Fruit fly (Drosophila melanogaster) whole organism, embryonic: ENCODE results near the gene RpS28b.

Experiments
- Bteb2 ChIP-seq: fragments of 200-800 bp; sonication (Bioruptor generic); optimal IDR thresholded peaks from 2 replicates; lab custom pipeline; 2016; ENCODE audit warnings: missing biosample characterization, missing genetic modification characterization
- CG10147 ChIP-seq: fragments of 200-800 bp; sonication (Bioruptor generic); optimal IDR thresholded peaks from 2 replicates; lab custom pipeline; 2019; ENCODE audit warnings: missing biosample characterization, mild to moderate bottlenecking, missing genetic modification characterization, moderate library complexity
- CG10366 ChIP-seq: fragments of 200-800 bp; sonication (Bioruptor generic); IDR thresholded peaks from 2 replicates; pipeline ENCODE4 v1.3.6; 2022; ENCODE audit warnings: missing biosample characterization, missing genetic modification characterization
- CG12219 ChIP-seq: fragments of 200-800 bp; sonication (Bioruptor generic); optimal IDR thresholded peaks from 3 replicates; lab custom pipeline; 2018; ENCODE audit warnings: missing biosample characterization, mild to moderate bottlenecking, missing genetic modification characterization
- CG12942 ChIP-seq: fragments of 200-800 bp; sonication (Bioruptor generic); optimal IDR thresholded peaks from 3 replicates; lab custom pipeline; 2016; ENCODE audit warnings: missing biosample characterization, missing genetic modification characterization
- CG15696 ChIP-seq: fragments of 200-800 bp; sonication (Bioruptor generic); optimal IDR thresholded peaks from 2 replicates; lab custom pipeline; 2019; ENCODE audit warnings: missing biosample characterization, mild to moderate bottlenecking, missing genetic modification characterization, moderate library complexity
- CG16779 ChIP-seq: fragments of 200-800 bp; sonication (Bioruptor generic); IDR thresholded peaks from 2 replicates; pipeline ENCODE4 v1.3.6; 2022; ENCODE audit warnings: missing biosample characterization, missing genetic modification characterization
- CG17802 ChIP-seq: fragments of 200-800 bp; sonication (Bioruptor generic); optimal IDR thresholded peaks from 2 replicates; lab custom pipeline; 2018; ENCODE audit warnings: missing biosample characterization, mild to moderate bottlenecking, missing genetic modification characterization, moderate library complexity
- CG17912 ChIP-seq: fragments of 200-800 bp; sonication (Bioruptor generic); optimal IDR thresholded peaks from 2 replicates; lab custom pipeline; 2018; ENCODE audit warnings: missing biosample characterization, mild to moderate bottlenecking, missing genetic modification characterization
- CG2889 ChIP-seq: fragments of 200-800 bp; sonication (Bioruptor generic); IDR thresholded peaks from 3 replicates; pipeline ENCODE4 v1.3.6; 2022; ENCODE audit warnings: missing biosample characterization, missing genetic modification characterization
- CG32767 ChIP-seq: fragments of 200-800 bp; sonication (Bioruptor generic); IDR thresholded peaks from 2 replicates; pipeline ENCODE4 v1.3.6; 2022; ENCODE audit warnings: missing biosample characterization, missing genetic modification characterization
- CG34376 ChIP-seq: fragments of 200-800 bp; sonication (Bioruptor generic); optimal IDR thresholded peaks from 2 replicates; lab custom pipeline; 2018; ENCODE audit warnings: missing biosample characterization, mild to moderate bottlenecking, missing genetic modification characterization
- CG42726 ChIP-seq: fragments of 200-800 bp; sonication (Bioruptor generic); IDR thresholded peaks from 2 replicates; pipeline ENCODE4 v1.3.6; 2022; ENCODE audit warnings: missing biosample characterization, missing genetic modification characterization; ENCODE audit not compliant: partially characterized antibody
- CG4820 ChIP-seq: fragments of 200-800 bp; sonication (Bioruptor generic); optimal IDR thresholded peaks from 3 replicates; lab custom pipeline; 2016; ENCODE audit warnings: missing biosample characterization, missing genetic modification characterization
- CG7786 ChIP-seq: fragments of 200-800 bp; sonication (Bioruptor generic); optimal IDR thresholded peaks from 2 replicates; lab custom pipeline; 2016; ENCODE audit warnings: missing biosample characterization, missing genetic modification characterization
- CG8281 ChIP-seq: fragments of 200-800 bp; sonication (Bioruptor generic); optimal IDR thresholded peaks from 2 replicates; lab custom pipeline; 2018; ENCODE audit warnings: missing biosample characterization, mild to moderate bottlenecking, missing genetic modification characterization, moderate library complexity
- CG9817 ChIP-seq: fragments of 200-800 bp; sonication (Bioruptor generic); optimal IDR thresholded peaks from 2 replicates; lab custom pipeline; 2018; ENCODE audit warnings: missing biosample characterization, mild to moderate bottlenecking, missing genetic modification characterization, moderate library complexity
- CTCF ChIP-seq: fragments of 200-800 bp; sonication (Bioruptor generic); optimal IDR thresholded peaks from 2 replicates; lab custom pipeline; 2017; ENCODE audit warnings: missing biosample characterization, mild to moderate bottlenecking, missing genetic modification characterization, moderate library complexity
- D19B ChIP-seq: fragments of 200-800 bp; sonication (Bioruptor generic); optimal IDR thresholded peaks from 2 replicates; lab custom pipeline; 2017; ENCODE audit warnings: missing biosample characterization, mild to moderate bottlenecking, missing genetic modification characterization
- Dek ChIP-seq: fragments of 200-800 bp; sonication (Bioruptor generic); optimal IDR thresholded peaks from 3 replicates; lab custom pipeline; 2019; ENCODE audit warnings: missing biosample characterization, mild to moderate bottlenecking, missing genetic modification characterization, moderate library complexity
- Doc3 ChIP-seq: fragments of 200-800 bp; sonication (Bioruptor generic); IDR thresholded peaks from 3 replicates; pipeline ENCODE4 v1.3.6; 2022; ENCODE audit warnings: missing biosample characterization, missing genetic modification characterization; ENCODE audit not compliant: partially characterized antibody
- Dref ChIP-seq: fragments of 200-800 bp; sonication (Bioruptor generic); IDR thresholded peaks from 2 replicates; pipeline ENCODE4 v1.3.6; 2022; ENCODE audit warnings: missing biosample characterization, missing genetic modification characterization
- Gsc ChIP-seq: fragments of 200-800 bp; sonication (Bioruptor generic); IDR thresholded peaks from 2 replicates; pipeline ENCODE4 v1.3.6; 2022; ENCODE audit warnings: missing biosample characterization, missing genetic modification characterization
- HHEX ChIP-seq: fragments of 200-800 bp; sonication (Bioruptor generic); optimal IDR thresholded peaks from 3 replicates; lab custom pipeline; 2017; ENCODE audit warnings: missing biosample characterization, mild to moderate bottlenecking, missing genetic modification characterization, missing genetic modification reagents
- Hey ChIP-seq: fragments of 200-800 bp; sonication (Bioruptor generic); optimal IDR thresholded peaks from 3 replicates; lab custom pipeline; 2018; ENCODE audit warnings: missing biosample characterization, mild to moderate bottlenecking, missing genetic modification characterization
- Hmr ChIP-seq: fragments of 200-800 bp; sonication (Bioruptor generic); optimal IDR thresholded peaks from 3 replicates; lab custom pipeline; 2017; ENCODE audit warnings: mild to moderate bottlenecking, missing biosample characterization, missing genetic modification reagents, missing genetic modification characterization
- Mes4 ChIP-seq: fragments of 200-800 bp; sonication (Bioruptor generic); optimal IDR thresholded peaks from 2 replicates; lab custom pipeline; 2016; ENCODE audit warnings: missing biosample characterization, missing genetic modification characterization
- NC2β ChIP-seq: fragments of 200-800 bp; sonication (Bioruptor generic); optimal IDR thresholded peaks from 2 replicates; lab custom pipeline; 2016; ENCODE audit warnings: missing biosample characterization, missing genetic modification characterization
- Neu2 ChIP-seq: fragments of 200-800 bp; sonication (Bioruptor generic); optimal IDR thresholded peaks from 3 replicates; lab custom pipeline; 2016; ENCODE audit warnings: missing biosample characterization, missing genetic modification characterization, borderline replicate concordance
- Rfx ChIP-seq: fragments of 200-800 bp; sonication (Bioruptor generic); IDR thresholded peaks from 2 replicates; pipeline ENCODE4 v1.3.6; 2022; ENCODE audit warnings: missing biosample characterization, missing genetic modification characterization
- Sry-δ ChIP-seq: fragments of 200-800 bp; sonication (Bioruptor generic); optimal IDR thresholded peaks from 2 replicates; lab custom pipeline; 2016; ENCODE audit warnings: missing biosample characterization, missing genetic modification characterization
- Ssrp ChIP-seq: fragments of 200-800 bp; sonication (Bioruptor generic); optimal IDR thresholded peaks from 2 replicates; lab custom pipeline; 2018; ENCODE audit warnings: missing biosample characterization, mild to moderate bottlenecking, missing genetic modification characterization, moderate library complexity
- Stat92E ChIP-seq, 3 experiments: fragments of >200 bp in 2 of 3; fragments of 200-800 bp in 1 of 3; sonication (Bioruptor generic) in 1 of 3; optimal IDR thresholded peaks; 2 replicates each; lab custom pipeline; 2017 to 2019; ENCODE audit warnings: missing biosample characterization in 3 of 3, missing genetic modification characterization in 3 of 3, mild to moderate bottlenecking in 1 of 3, moderate library complexity in 1 of 3
- aop ChIP-seq: fragments of 200-800 bp; sonication (Bioruptor generic); IDR thresholded peaks from 2 replicates; pipeline ENCODE4 v1.3.6; 2022; ENCODE audit warnings: missing biosample characterization, missing genetic modification characterization
- ara ChIP-seq: fragments of 200-800 bp; sonication (Bioruptor generic); IDR thresholded peaks from 2 replicates; pipeline ENCODE4 v1.3.6; 2022; ENCODE audit warnings: missing biosample characterization, missing genetic modification characterization
- bigmax ChIP-seq: fragments of 200-800 bp; sonication (Bioruptor generic); optimal IDR thresholded peaks from 2 replicates; lab custom pipeline; 2018; ENCODE audit warnings: missing biosample characterization, mild to moderate bottlenecking, missing genetic modification characterization
- btn ChIP-seq: fragments of 200-800 bp; sonication (Bioruptor generic); optimal IDR thresholded peaks from 2 replicates; lab custom pipeline; 2016; ENCODE audit warnings: missing biosample characterization, missing genetic modification characterization
- ci ChIP-seq: fragments of 200-800 bp; sonication (Bioruptor generic); IDR thresholded peaks from 3 replicates; pipeline ENCODE4 v1.3.6; 2022; ENCODE audit warnings: missing biosample characterization, missing genetic modification characterization
- gcm ChIP-seq: fragments of 200-800 bp; sonication (Bioruptor generic); optimal IDR thresholded peaks from 2 replicates; lab custom pipeline; 2019; ENCODE audit warnings: missing biosample characterization, mild to moderate bottlenecking, missing genetic modification characterization, moderate library complexity
- gsb ChIP-seq: fragments of 200-800 bp; sonication (Bioruptor generic); IDR thresholded peaks from 2 replicates; pipeline ENCODE4 v1.3.6; 2022; ENCODE audit warnings: missing biosample characterization, missing genetic modification characterization
- hbn ChIP-seq: fragments of 200-800 bp; sonication (Bioruptor generic); IDR thresholded peaks from 2 replicates; pipeline ENCODE4 v1.3.6; 2022; ENCODE audit warnings: missing biosample characterization, missing genetic modification characterization; ENCODE audit not compliant: partially characterized antibody
- kay ChIP-seq: fragments of 200-800 bp; sonication (Bioruptor generic); optimal IDR thresholded peaks from 2 replicates; lab custom pipeline; 2016; ENCODE audit warnings: missing biosample characterization, missing genetic modification characterization
- lmd ChIP-seq: fragments of 200-800 bp; sonication (Bioruptor generic); IDR thresholded peaks from 2 replicates; pipeline ENCODE4 v1.3.6; 2022; ENCODE audit warnings: missing biosample characterization, missing genetic modification characterization
- peb ChIP-seq: fragments of 200-800 bp; sonication (Bioruptor generic); IDR thresholded peaks from 2 replicates; pipeline ENCODE4 v1.3.6; 2022; ENCODE audit warnings: missing biosample characterization, missing genetic modification characterization
- pros ChIP-seq: fragments of 200-800 bp; sonication (Bioruptor generic); optimal IDR thresholded peaks from 3 replicates; lab custom pipeline; 2019; ENCODE audit warnings: missing biosample characterization, mild to moderate bottlenecking, missing genetic modification characterization, moderate library complexity
- sisA ChIP-seq: fragments of 200-800 bp; sonication (Bioruptor generic); IDR thresholded peaks from 2 replicates; pipeline ENCODE4 v1.3.6; 2022; ENCODE audit warnings: missing biosample characterization, missing genetic modification characterization
- so ChIP-seq: fragments of 200-800 bp; sonication (Bioruptor generic); IDR thresholded peaks from 3 replicates; pipeline ENCODE4 v1.3.6; 2022; ENCODE audit warnings: missing biosample characterization, missing genetic modification characterization
- ssp ChIP-seq: fragments of 200-800 bp; sonication (Bioruptor generic); IDR thresholded peaks from 2 replicates; pipeline ENCODE4 v1.3.6; 2022; ENCODE audit warnings: missing biosample characterization, missing genetic modification characterization
- stc ChIP-seq: fragments of 200-800 bp; sonication (Bioruptor generic); IDR thresholded peaks from 2 replicates; pipeline ENCODE4 v1.3.6; 2022; ENCODE audit warnings: missing biosample characterization, missing genetic modification characterization
- tap ChIP-seq: fragments of 200-800 bp; optimal IDR thresholded peaks from 3 replicates; lab custom pipeline; 2019; ENCODE audit warnings: missing biosample characterization, mild to moderate bottlenecking, missing genetic modification characterization, moderate library complexity

The RpS28b gene

DNA sequence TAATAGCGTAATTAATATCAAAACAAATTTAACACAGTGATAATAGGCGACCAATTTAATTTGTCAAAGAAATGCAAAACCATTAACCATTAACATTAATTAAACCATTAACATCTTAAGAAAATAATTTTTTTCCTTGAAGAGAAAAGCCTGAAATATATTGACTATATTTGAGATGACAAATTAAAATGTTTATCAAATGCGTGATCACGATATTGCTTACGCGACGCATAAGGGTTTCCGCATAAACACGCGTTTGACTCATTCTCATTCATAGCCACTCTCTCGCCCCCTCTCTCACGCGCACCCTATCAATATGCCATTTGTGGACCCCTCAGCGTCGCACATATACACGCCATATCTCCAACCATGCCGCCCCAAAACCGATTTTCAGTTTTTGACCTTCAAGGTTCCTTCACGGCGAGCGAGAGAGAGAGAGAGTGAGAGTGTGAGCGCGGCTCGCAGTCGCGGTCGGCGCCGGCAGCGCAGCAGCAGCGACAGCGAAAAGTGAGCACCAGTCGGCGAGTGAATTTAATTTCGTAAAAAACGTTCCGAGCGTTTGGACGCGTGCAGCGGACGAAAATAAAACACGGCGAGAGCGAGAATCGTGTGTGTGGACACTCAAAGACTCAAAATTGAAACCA lies 31.1 kb downstream of the RpS28b start, which contains the start of gene Hex-A (continued):
- TF ChIP-seq CG8281 (tag; lab: Kevin White, UChicago), result peak; percentile 89
- TF ChIP-seq gsb, result peak; percentile 88
- TF ChIP-seq ara (GFP tag; lab: Robert Waterston, UW), result peak; percentile 85
- TF ChIP-seq pros (GFP tag; lab: Kevin White, UChicago), result peak; percentile 89
- peak; percentile 96 for TF ChIP-seq HHEX
- peak; percentile 97 for TF ChIP-seq Bteb2 (GFP tag; lab: Kevin White, UChicago)
- TF ChIP-seq CG15696, result peak; percentile 84
- peak; percentile 97 for TF ChIP-seq Dek
- peak; percentile 92 for TF ChIP-seq CG7786
- TF ChIP-seq so (GFP tag; lab: Robert Waterston, UW), result peak; percentile 94
- TF ChIP-seq Stat92E (GFP tag; optimal IDR thresholded peaks at IDR 0.05; lab: Kevin White, UChicago), result peak in 1 of 3 experiments; percentile 88
- peak; percentile 81 for TF ChIP-seq sisA (GFP tag; lab: Robert Waterston, UW)
- peak; percentile 88 for TF ChIP-seq Mes4 (GFP tag; lab: Kevin White, UChicago)
- peak; percentile 94 for TF ChIP-seq Rfx (GFP tag; lab: Robert Waterston, UW)
- TF ChIP-seq CTCF, result peak; percentile 62
- TF ChIP-seq CG4820 (GFP tag; lab: Kevin White, UChicago), result peak; percentile 100
- TF ChIP-seq Gsc (GFP tag; lab: Robert Waterston, UW), result peak; percentile 24; the same call in 1 of the 2 replicates
- no peak for TF ChIP-seq hbn (GFP tag; lab: Robert Waterston, UW)
- TF ChIP-seq CG34376, result peak; percentile 100
- peak; percentile 62 for TF ChIP-seq Sry-δ
- peak; percentile 69 for TF ChIP-seq Neu2 (GFP tag; lab: Kevin White, UChicago)
- peak; percentile 82 for TF ChIP-seq peb (GFP tag; lab: Robert Waterston, UW)
- TF ChIP-seq CG16779, result peak; percentile 69
- peak; percentile 97 for TF ChIP-seq CG9817 (tag; lab: Kevin White, UChicago)
- no peak for TF ChIP-seq bigmax (GFP tag; lab: Kevin White, UChicago)
- peak; percentile 87 for TF ChIP-seq CG2889 (GFP tag; lab: Robert Waterston, UW)
- peak; percentile 96 for TF ChIP-seq kay (GFP tag; lab: Kevin White, UChicago)
- peak; percentile 87 for TF ChIP-seq CG12942
- peak; percentile 84 for TF ChIP-seq NC2β (GFP tag; lab: Kevin White, UChicago)
- peak; percentile 92 for TF ChIP-seq lmd (GFP tag; lab: Robert Waterston, UW)
- peak; percentile 86 for TF ChIP-seq CG10366 (GFP tag; lab: Robert Waterston, UW)
- peak; percentile 84 for TF ChIP-seq ci (GFP tag; lab: Robert Waterston, UW)
- TF ChIP-seq Hey (tag; lab: Kevin White, UChicago), result peak; percentile 93
- peak; percentile 86 for TF ChIP-seq D19B
- TF ChIP-seq CG17802 (tag; lab: Kevin White, UChicago), result peak; percentile 77
- TF ChIP-seq ssp (GFP tag; lab: Robert Waterston, UW), result peak; percentile 70
- peak; percentile 98 for TF ChIP-seq CG12219 (GFP tag; lab: Kevin White, UChicago)
- TF ChIP-seq aop, result peak; percentile 77
- TF ChIP-seq CG42726, result peak; percentile 52; the same call in 1 of the 2 replicates
- TF ChIP-seq CG17912 (GFP tag; lab: Kevin White, UChicago), result peak; percentile 75
- TF ChIP-seq tap, result peak; percentile 96
- peak; percentile 81 for TF ChIP-seq btn
- peak; percentile 99 for TF ChIP-seq Hmr
- peak; percentile 99 for TF ChIP-seq CG10147
- TF ChIP-seq Dref, result no peak
- no peak for TF ChIP-seq Doc3
- peak; percentile 93 for TF ChIP-seq CG32767 (GFP tag; lab: Robert Waterston, UW)
- peak; percentile 97 for TF ChIP-seq gcm (GFP tag; lab: Kevin White, UChicago)
- TF ChIP-seq stc (GFP tag; lab: Robert Waterston, UW), result peak; percentile 93
- TF ChIP-seq Ssrp (tag; lab: Kevin White, UChicago), result peak; percentile 97
